Fruit fly (Drosophila melanogaster) whole organism, pupa: ENCODE measurements around the gene cype.
A peak's percentile ranks its signal among the peaks of the same experiment; 100 is the strongest.

Experiments used
- CG10348 ChIP-seq: fragments of 200-800 bp; sonication (Bioruptor generic); IDR thresholded peaks from 2 replicates; pipeline ENCODE4 v1.3.6; 2022; ENCODE audit warnings: missing biosample characterization, missing genetic modification characterization
- CG12605 ChIP-seq: fragments of 200-800 bp; sonication (Bioruptor generic); IDR thresholded peaks from 2 replicates; pipeline ENCODE4 v1.3.6; 2022; ENCODE audit warnings: missing biosample characterization, missing genetic modification characterization
- CG13204 ChIP-seq: fragments of 200-800 bp; sonication (Bioruptor generic); optimal IDR thresholded peaks from 2 replicates; lab custom pipeline; 2018; ENCODE audit warnings: missing biosample characterization, mild to moderate bottlenecking, missing genetic modification characterization, moderate library complexity
- CG14655 ChIP-seq: fragments of 200-800 bp; sonication (Bioruptor generic); optimal IDR thresholded peaks from 3 replicates; lab custom pipeline; 2017; ENCODE audit warnings: mild to moderate bottlenecking, missing biosample characterization, missing genetic modification reagents, missing genetic modification characterization
- CG15710 ChIP-seq: fragments of 200-800 bp; sonication (Bioruptor generic); optimal IDR thresholded peaks from 2 replicates; lab custom pipeline; 2018; ENCODE audit warnings: missing biosample characterization, mild to moderate bottlenecking, missing genetic modification characterization, moderate library complexity
- CG17806 ChIP-seq: fragments of 200-800 bp; sonication (Bioruptor generic); optimal IDR thresholded peaks from 2 replicates; lab custom pipeline; 2018; ENCODE audit warnings: missing biosample characterization, mild to moderate bottlenecking, missing genetic modification characterization, moderate library complexity
- CG32121 ChIP-seq: fragments of 200-800 bp; sonication (Bioruptor generic); IDR thresholded peaks from 2 replicates; pipeline ENCODE4 v1.3.6; 2022; ENCODE audit warnings: missing biosample characterization, missing genetic modification characterization
- CG34367 ChIP-seq: fragments of 200-800 bp; sonication (Bioruptor generic); optimal IDR thresholded peaks from 2 replicates; lab custom pipeline; 2018; ENCODE audit warnings: missing biosample characterization, mild to moderate bottlenecking, missing genetic modification characterization
- CG4496 ChIP-seq: fragments of 200-800 bp; sonication (Bioruptor generic); IDR thresholded peaks from 3 replicates; pipeline ENCODE4 v1.3.6; 2022; ENCODE audit warnings: missing biosample characterization, missing genetic modification characterization
- CG8159 ChIP-seq: fragments of 200-800 bp; sonication (Bioruptor generic); optimal IDR thresholded peaks from 3 replicates; lab custom pipeline; 2018; ENCODE audit warnings: missing biosample characterization, mild to moderate bottlenecking, missing genetic modification characterization, moderate library complexity
- CG8301 ChIP-seq: fragments of 200-800 bp; sonication (Bioruptor generic); optimal IDR thresholded peaks from 2 replicates; lab custom pipeline; 2018; ENCODE audit warnings: missing biosample characterization, mild to moderate bottlenecking, missing genetic modification characterization
- CG9948 ChIP-seq: fragments of 200-800 bp; sonication (Bioruptor generic); optimal IDR thresholded peaks from 2 replicates; lab custom pipeline; 2018; ENCODE audit warnings: missing biosample characterization, mild to moderate bottlenecking, missing genetic modification characterization, moderate library complexity
- D1 ChIP-seq: fragments of 200-800 bp; sonication (Bioruptor generic); optimal IDR thresholded peaks from 2 replicates; lab custom pipeline; 2018; ENCODE audit warnings: missing biosample characterization, mild to moderate bottlenecking, missing genetic modification characterization, moderate library complexity
- EcR ChIP-seq: fragments of 200-800 bp; sonication (Bioruptor generic); optimal IDR thresholded peaks from 3 replicates; lab custom pipeline; 2019; ENCODE audit warnings: missing biosample characterization, missing genetic modification characterization, mild to moderate bottlenecking, moderate library complexity, missing genetic modification reagents
- Ets98B ChIP-seq: fragments of 200-800 bp; sonication (Bioruptor generic); IDR thresholded peaks from 2 replicates; pipeline ENCODE4 v1.3.6; 2022; ENCODE audit warnings: missing biosample characterization, missing genetic modification characterization
- Pif1A ChIP-seq: fragments of 200-800 bp; sonication (Bioruptor generic); optimal IDR thresholded peaks from 3 replicates; lab custom pipeline; 2016; ENCODE audit warnings: missing biosample characterization, missing genetic modification characterization
- Pif1B ChIP-seq: fragments of 200-800 bp; sonication (Bioruptor generic); optimal IDR thresholded peaks from 3 replicates; lab custom pipeline; 2016; ENCODE audit warnings: missing biosample characterization, missing genetic modification characterization
- Snoo ChIP-seq: fragments of 200-800 bp; sonication (Bioruptor generic); optimal IDR thresholded peaks from 3 replicates; lab custom pipeline; 2017; ENCODE audit warnings: missing biosample characterization, mild to moderate bottlenecking, missing genetic modification characterization, inconsistent platforms
- fd96Ca ChIP-seq: fragments of 200-800 bp; sonication (Bioruptor generic); IDR thresholded peaks from 3 replicates; pipeline ENCODE4 v1.3.6; 2022; ENCODE audit warnings: missing biosample characterization, missing genetic modification characterization
- gl ChIP-seq: fragments of 200-800 bp; sonication (Bioruptor generic); optimal IDR thresholded peaks from 2 replicates; lab custom pipeline; 2018; ENCODE audit warnings: missing biosample characterization, mild to moderate bottlenecking, missing genetic modification characterization
- rn ChIP-seq: fragments of 200-800 bp; sonication (Bioruptor generic); IDR thresholded peaks from 2 replicates; pipeline ENCODE4 v1.3.6; 2022; ENCODE audit warnings: missing biosample characterization, missing genetic modification characterization

The cype gene

dm6 chr2L:5303044-5303904 is 23.8 kb upstream of the cype start:
- TF ChIP-seq CG10348 (GFP tag; lab: Robert Waterston, UW) (peak; percentile 58; the same call in 1 of the 2 replicates), D1 (tag; lab: Kevin White, UChicago) (no peak), Pif1A (peak; percentile 15), CG13204 (GFP tag; lab: Kevin White, UChicago) (peak; percentile 34), CG9948 (tag; lab: Kevin White, UChicago) (no peak), CG17806 (tag; lab: Kevin White, UChicago) (peak; percentile 18), CG34367 (tag; lab: Kevin White, UChicago) (no peak), CG8301 (tag; lab: Kevin White, UChicago) (peak; percentile 30), CG32121 (GFP tag; lab: Robert Waterston, UW) (no peak), EcR (peak; percentile 57), Snoo (no peak), CG12605 (GFP tag; lab: Robert Waterston, UW) (no peak), CG14655 (GFP tag; lab: Kevin White, UChicago) (peak; percentile 21), CG8159 (peak; percentile 34), fd96Ca (GFP tag; lab: Robert Waterston, UW) (no peak), Pif1B (GFP tag; lab: Kevin White, UChicago) (no peak), gl (tag; lab: Kevin White, UChicago) (no peak), CG4496 (no peak), CG15710 (tag; lab: Kevin White, UChicago) (no peak), Ets98B (GFP tag; lab: Robert Waterston, UW) (peak; percentile 10; the same call in 1 of the 2 replicates), rn (GFP tag; lab: Robert Waterston, UW) (no peak)

- TF ChIP-seq CG9948 (tag; lab: Kevin White, UChicago) (no peak), CG17806 (tag; lab: Kevin White, UChicago) (no peak), CG10348 (GFP tag; lab: Robert Waterston, UW) (no peak)
- TF ChIP-seq, all 21 proteins: peak for 0
These were observed 22.7 kb upstream of the cype start for dm6 chr2L:5304367-5304766.

dm6 chr2L:5305240-5305875 is 21.7 kb upstream of the cype start:
- TF ChIP-seq Pif1B (GFP tag; lab: Kevin White, UChicago) (peak; percentile 15), CG34367 (tag; lab: Kevin White, UChicago) (peak; percentile 4), Ets98B (GFP tag; lab: Robert Waterston, UW) (peak; percentile 8; the same call in 1 of the 2 replicates), CG10348 (GFP tag; lab: Robert Waterston, UW) (no peak), EcR (peak; percentile 96), CG12605 (GFP tag; lab: Robert Waterston, UW) (peak; percentile 29; the same call in 1 of the 2 replicates), CG14655 (GFP tag; lab: Kevin White, UChicago) (no peak), Snoo (peak; percentile 35), CG13204 (GFP tag; lab: Kevin White, UChicago) (peak; percentile 96), CG8159 (no peak), fd96Ca (GFP tag; lab: Robert Waterston, UW) (peak; percentile 40; the same call in 1 of the 3 replicates), rn (GFP tag; lab: Robert Waterston, UW) (no peak), CG4496 (no peak; the same call in 1 of the 3 replicates), gl (tag; lab: Kevin White, UChicago) (no peak)

- TF ChIP-seq CG14655 (GFP tag; lab: Kevin White, UChicago): no peak
- no peak for TF ChIP-seq CG12605 (GFP tag; lab: Robert Waterston, UW)
- no peak for TF ChIP-seq Pif1B (GFP tag; lab: Kevin White, UChicago)
- TF ChIP-seq CG15710 (tag; lab: Kevin White, UChicago): no peak
- no peak for TF ChIP-seq gl (tag; lab: Kevin White, UChicago)
- peak; percentile 68 for TF ChIP-seq CG32121 (GFP tag; lab: Robert Waterston, UW)
- TF ChIP-seq CG34367 (tag; lab: Kevin White, UChicago): no peak
- no peak for TF ChIP-seq CG8159
- TF ChIP-seq CG13204 (GFP tag; lab: Kevin White, UChicago): peak; percentile 63
- no peak for TF ChIP-seq CG17806 (tag; lab: Kevin White, UChicago)
- TF ChIP-seq Snoo: peak; percentile 16
- no peak for TF ChIP-seq rn (GFP tag; lab: Robert Waterston, UW)
- TF ChIP-seq Ets98B (GFP tag; lab: Robert Waterston, UW): 0 out of 2 replicates have a peak, but pooled peaks have one; percentile 31
- no peak for TF ChIP-seq D1 (tag; lab: Kevin White, UChicago)
- TF ChIP-seq CG4496: peak; percentile 66
- peak; percentile 12 for TF ChIP-seq CG8301 (tag; lab: Kevin White, UChicago)
- peak; percentile 57; the same call in 2 of the 3 replicates for TF ChIP-seq fd96Ca (GFP tag; lab: Robert Waterston, UW)
- no peak for TF ChIP-seq CG10348 (GFP tag; lab: Robert Waterston, UW)
- TF ChIP-seq EcR: peak; percentile 97
- TF ChIP-seq CG9948 (tag; lab: Kevin White, UChicago): no peak
These were observed 20.5 kb upstream of the cype start for dm6 chr2L:5306373-5306997.

- TF ChIP-seq rn (GFP tag; lab: Robert Waterston, UW): no peak
- no peak for TF ChIP-seq fd96Ca (GFP tag; lab: Robert Waterston, UW)
- TF ChIP-seq CG13204 (GFP tag; lab: Kevin White, UChicago): no peak
- TF ChIP-seq D1 (tag; lab: Kevin White, UChicago): no peak
- no peak for TF ChIP-seq Pif1B (GFP tag; lab: Kevin White, UChicago)
- TF ChIP-seq gl (tag; lab: Kevin White, UChicago): no peak
- no peak for TF ChIP-seq CG15710 (tag; lab: Kevin White, UChicago)
- no peak for TF ChIP-seq CG4496
- TF ChIP-seq CG34367 (tag; lab: Kevin White, UChicago): no peak
- TF ChIP-seq Snoo: no peak
- no peak for TF ChIP-seq CG8301 (tag; lab: Kevin White, UChicago)
- no peak for TF ChIP-seq CG14655 (GFP tag; lab: Kevin White, UChicago)
- no peak for TF ChIP-seq CG32121 (GFP tag; lab: Robert Waterston, UW)
- no peak for TF ChIP-seq CG8159
- TF ChIP-seq CG9948 (tag; lab: Kevin White, UChicago): no peak
- no peak for TF ChIP-seq CG10348 (GFP tag; lab: Robert Waterston, UW)
- TF ChIP-seq CG17806 (tag; lab: Kevin White, UChicago): no peak
- no peak for TF ChIP-seq EcR
- TF ChIP-seq Ets98B (GFP tag; lab: Robert Waterston, UW): no peak
These were observed 17.7 kb upstream of the cype start for dm6 chr2L:5309369-5309768.
